Worm (Caenorhabditis elegans) whole organism, L4/young adult: ENCODE data around the gene unc-9.

Source experiments
- W03F9.2 ChIP-seq: fragments of 150-350 bp; optimal IDR thresholded peaks from 2 replicates; lab custom pipeline; 2014; ENCODE audit warnings: missing biosample characterization, missing genetic modification characterization
- dao-5 ChIP-seq: sonication (generic microtip); optimal IDR thresholded peaks from 2 replicates; lab custom pipeline; 2016; ENCODE audit warnings: missing genotype, missing genetic modification characterization, moderate library complexity, missing compliant biosample characterization
- him-1 ChIP-seq: sonication (generic microtip); optimal IDR thresholded peaks from 2 replicates; lab custom pipeline; 2016; ENCODE audit warnings: missing genotype, missing genetic modification reagents, missing genetic modification characterization, missing compliant biosample characterization

unc-9 gene

ce11 chrX:13242231-13242630 lies 40.7 kb downstream of the unc-9 start, which contains the start of gene K08H2.5:
Gene K08H2.5 (minus strand): TSS chrX:13242331.
- no peak for TF ChIP-seq dao-5
- TF ChIP-seq W03F9.2 (tag; lab: Kevin White, UChicago): no peak
- no peak for TF ChIP-seq him-1 (tag; lab: Kevin White, UChicago)

DNA sequence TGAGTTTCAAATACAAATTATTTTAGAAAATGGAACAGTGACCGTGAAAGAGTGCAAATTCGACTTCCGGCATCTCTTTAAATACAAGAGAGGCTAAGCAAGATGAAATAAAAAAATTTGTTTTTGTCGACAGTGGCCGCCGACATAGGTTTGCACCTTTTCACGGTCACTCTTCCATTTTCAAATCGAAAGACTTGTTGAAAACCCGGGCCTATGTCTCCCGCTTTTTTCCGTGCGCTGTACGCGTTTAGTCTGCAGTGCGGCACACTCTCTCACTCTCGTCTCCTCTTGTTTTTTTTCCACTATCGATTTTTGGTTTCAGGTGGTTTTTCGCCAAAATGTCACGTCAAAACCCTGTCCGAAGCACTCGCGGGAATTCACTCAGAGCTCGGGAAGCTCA lies 43.5 kb downstream of the unc-9 start, which contains the start of gene hpl-1:
hpl-1 (plus strand) TSS at position 301 of the 400 bp plus-strand sequence.
- no peak for TF ChIP-seq him-1 (tag; lab: Kevin White, UChicago)
- no peak for TF ChIP-seq dao-5
- TF ChIP-seq W03F9.2 (tag; lab: Kevin White, UChicago): no peak

DNA sequence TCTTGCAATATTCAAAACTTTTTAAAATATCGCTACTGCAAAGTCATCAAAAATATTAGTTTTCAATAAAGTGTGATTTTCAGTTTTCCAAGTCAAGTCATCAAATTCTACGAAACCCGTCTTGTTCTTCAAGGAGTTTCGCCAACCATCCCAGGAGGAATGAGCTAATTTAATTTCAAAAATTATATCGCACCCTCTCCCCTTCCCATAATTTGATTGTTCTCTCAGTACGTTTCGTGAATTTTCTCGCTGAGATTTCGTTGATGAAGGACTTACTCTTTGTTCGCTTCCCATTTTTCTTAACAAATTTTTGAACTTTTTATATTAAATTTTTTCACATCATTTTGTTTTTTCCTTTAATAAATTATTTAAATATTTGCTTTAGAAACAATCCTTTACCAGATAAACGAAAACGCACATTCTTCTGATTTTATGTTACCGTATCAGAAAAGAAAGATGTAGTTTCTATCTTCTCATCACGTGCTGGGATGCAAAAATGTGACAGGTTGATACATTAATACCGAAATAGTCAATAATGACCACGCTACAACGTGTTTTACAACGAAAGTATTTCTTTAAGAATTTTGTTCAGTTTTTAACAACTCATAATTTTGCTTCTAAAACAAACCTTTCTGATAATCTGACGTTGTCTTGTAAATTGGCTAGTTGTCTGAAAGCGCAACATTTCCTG lies 45.2 kb downstream of the unc-9 start:
- no peak for TF ChIP-seq him-1 (tag; lab: Kevin White, UChicago)
- no peak for TF ChIP-seq W03F9.2 (tag; lab: Kevin White, UChicago)
- no peak for TF ChIP-seq dao-5

- no peak for TF ChIP-seq him-1 (tag; lab: Kevin White, UChicago)
Observed at ce11 chrX:13247614-13248013, 46.0 kb downstream of the unc-9 start.

DNA sequence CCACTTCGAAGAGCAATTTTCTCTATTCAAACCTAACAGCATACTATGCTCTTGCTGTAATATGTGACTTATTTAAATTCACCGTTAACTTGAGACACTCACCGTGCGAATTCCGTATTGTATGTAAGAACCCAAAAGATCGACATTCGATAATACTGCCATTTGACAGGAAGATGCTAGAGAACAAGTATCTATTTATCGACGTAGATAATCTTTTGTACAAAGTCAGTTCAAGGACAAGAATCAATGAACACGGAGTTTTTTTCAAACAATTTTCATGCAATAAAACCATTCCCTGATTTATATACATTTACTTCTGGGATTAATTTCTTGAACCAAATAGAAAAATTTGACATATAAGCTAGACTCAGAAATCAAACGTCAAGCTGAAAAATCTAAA lies 46.7 kb downstream of the unc-9 start, which contains the start of gene K08H2.7:
K08H2.7 (minus strand) TSS at position 173 of the 400 bp plus-strand sequence.
- TF ChIP-seq dao-5: no peak
- TF ChIP-seq him-1 (tag; lab: Kevin White, UChicago): no peak
- TF ChIP-seq W03F9.2 (tag; lab: Kevin White, UChicago): no peak

DNA sequence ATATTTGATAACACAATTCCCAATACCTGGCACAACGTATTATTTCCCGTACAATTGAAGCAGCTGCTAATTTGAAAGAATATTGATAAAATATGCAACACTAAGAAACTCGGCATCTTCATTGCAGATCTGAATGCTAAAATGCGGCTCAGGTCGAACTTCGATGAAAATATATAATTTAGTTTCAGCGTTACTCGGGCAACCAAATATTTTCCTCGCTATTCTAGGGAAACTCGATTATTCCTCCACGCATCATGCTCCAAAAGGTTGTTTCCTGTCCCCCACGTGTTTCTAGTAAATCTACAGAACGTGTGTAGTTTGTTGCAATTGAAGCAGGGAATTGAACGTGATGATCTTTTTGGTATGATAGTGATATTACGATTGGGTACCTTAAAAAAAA lies 47.5 kb downstream of the unc-9 start:
- TF ChIP-seq him-1 (tag; lab: Kevin White, UChicago) (no peak), dao-5 (no peak), W03F9.2 (tag; lab: Kevin White, UChicago) (no peak)

- no peak for TF ChIP-seq W03F9.2 (tag; lab: Kevin White, UChicago)
- no peak for TF ChIP-seq him-1 (tag; lab: Kevin White, UChicago)
- TF ChIP-seq dao-5: no peak
Observed at ce11 chrX:13250163-13250562, 48.6 kb downstream of the unc-9 start.

- TF ChIP-seq him-1 (tag; lab: Kevin White, UChicago) (no peak), W03F9.2 (tag; lab: Kevin White, UChicago) (no peak)
Observed at ce11 chrX:13251354-13251843, 49.8 kb downstream of the unc-9 start.

DNA sequence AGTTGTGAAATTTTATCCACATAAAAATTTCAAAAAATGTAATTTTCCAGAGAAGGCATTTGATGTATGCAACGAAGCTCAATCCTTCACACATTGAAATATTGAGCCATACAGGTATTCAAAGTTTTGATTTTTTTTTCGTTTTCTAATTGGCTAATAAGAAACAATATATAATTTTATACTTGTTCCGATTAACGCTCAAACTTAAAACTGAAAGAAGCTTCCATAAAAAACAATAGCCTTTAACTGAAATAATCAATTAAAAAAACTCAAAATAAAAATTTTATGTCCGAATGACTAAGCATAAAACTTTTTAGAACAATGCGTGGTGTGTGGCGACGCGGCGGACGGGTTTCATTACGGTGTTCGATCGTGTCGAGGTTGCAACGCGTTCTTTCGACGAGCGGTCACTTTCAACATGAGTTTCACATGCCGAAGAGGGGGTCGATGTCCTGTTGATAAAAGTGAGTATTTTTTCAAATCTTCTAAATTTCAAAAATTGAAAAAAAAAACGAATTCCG lies 50.4 kb downstream of the unc-9 start, which contains the start of gene nhr-32:
nhr-32 (plus strand) TSS at position 51 of the 521 bp plus-strand sequence.
- no peak for TF ChIP-seq dao-5
- no peak for TF ChIP-seq him-1 (tag; lab: Kevin White, UChicago)
- no peak for TF ChIP-seq W03F9.2 (tag; lab: Kevin White, UChicago)

ce11 chrX:13257577-13257976 lies 56.0 kb downstream of the unc-9 start, which contains the start of gene K08H2.10:
Gene K08H2.10 (plus strand): TSS chrX:13257806.
- TF ChIP-seq dao-5: no peak

DNA sequence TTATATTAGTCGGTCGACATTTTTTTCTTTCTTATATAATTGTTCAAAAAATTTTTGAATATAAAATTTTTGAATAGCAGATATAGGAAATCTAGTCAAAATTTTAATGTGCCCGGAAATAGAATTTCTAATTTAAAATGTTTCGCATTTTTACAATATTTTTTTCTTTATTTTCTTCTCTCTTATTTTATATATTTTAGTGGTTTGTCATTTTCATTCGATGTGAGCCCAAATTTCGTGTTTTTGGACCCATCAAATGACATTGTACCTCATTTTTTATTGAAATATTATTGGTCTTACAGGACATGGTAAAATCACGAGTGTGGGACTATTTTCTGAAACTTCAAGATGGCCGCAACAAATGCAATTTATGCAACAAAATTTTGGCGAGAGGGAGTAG lies 60.6 kb downstream of the unc-9 start, which contains the start of gene K09A11.1:
K09A11.1 (plus strand) TSS at position 301 of the 400 bp plus-strand sequence.
- TF ChIP-seq W03F9.2 (tag; lab: Kevin White, UChicago) (no peak), dao-5 (no peak), him-1 (tag; lab: Kevin White, UChicago) (no peak)

DNA sequence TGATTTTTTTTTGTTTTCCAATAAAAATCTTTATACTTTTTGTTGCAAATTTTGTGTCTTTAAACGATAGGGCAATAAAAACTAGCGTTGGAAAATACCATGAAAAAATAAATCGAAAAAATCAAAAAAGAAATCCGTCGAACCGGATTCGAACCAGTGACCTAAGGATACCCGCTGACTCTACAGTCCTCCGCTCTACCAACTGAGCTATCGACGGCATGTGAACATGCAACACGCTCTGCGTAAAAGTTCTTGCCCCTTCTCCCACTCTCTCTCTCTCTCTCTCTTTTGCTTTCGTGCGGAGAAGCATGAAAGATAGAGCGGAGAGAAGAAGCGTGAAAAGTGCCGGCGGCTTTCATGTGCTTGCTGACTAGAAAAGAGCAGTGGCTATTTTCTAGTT lies 63.0 kb downstream of the unc-9 start:
- TF ChIP-seq W03F9.2 (tag; lab: Kevin White, UChicago) (no peak), dao-5 (peak; percentile 77), him-1 (tag; lab: Kevin White, UChicago) (peak; percentile 68)
